Worm (Caenorhabditis elegans) whole organism, L1 larva: ENCODE measurements around the gene aak-1.

Source experiments
- efl-1 ChIP-seq, 4 experiments: fragments of 150-350 bp; optimal IDR thresholded peaks in 3 of 4; peaks in 1 of 4; 1 replicate in 1 of 4; 2 replicates in 3 of 4; lab custom pipeline; 2014; ENCODE audit warnings: missing biosample characterization in 2 of 4, missing genetic modification characterization in 2 of 4, missing genetic modification reagents in 2 of 4
- efl-3 ChIP-seq: fragments of 200-800 bp; sonication (Bioruptor generic); optimal IDR thresholded peaks from 2 replicates; lab custom pipeline; 2018; ENCODE audit warnings: mild to moderate bottlenecking, missing genetic modification characterization, missing compliant biosample characterization
- lir-3 ChIP-seq: sonication (generic microtip); optimal IDR thresholded peaks from 2 replicates; lab custom pipeline; 2016; ENCODE audit warnings: mild to moderate bottlenecking, missing genetic modification characterization, moderate library complexity, missing compliant biosample characterization; ENCODE audit not compliant: poor library complexity
- mef-2 ChIP-seq: fragments of 150-350 bp; optimal IDR thresholded peaks from 2 replicates; lab custom pipeline; 2014; ENCODE audit warnings: missing biosample characterization, missing genetic modification characterization
- nhr-11 ChIP-seq: fragments of 150-350 bp; optimal IDR thresholded peaks from 2 replicates; lab custom pipeline; 2014; ENCODE audit warnings: missing biosample characterization, missing genetic modification characterization
- nhr-19 ChIP-seq: fragments of 200-800 bp; sonication (Bioruptor generic); conservative IDR thresholded peaks from 2 replicates; pipeline ENCODE4 v1.3.6; 2022; ENCODE audit warnings: missing genetic modification characterization, missing compliant biosample characterization
- nhr-237 ChIP-seq: fragments of 150-350 bp; optimal IDR thresholded peaks from 2 replicates; lab custom pipeline; 2014; ENCODE audit warnings: missing biosample characterization, missing genetic modification characterization
- nhr-28 ChIP-seq: fragments of 150-350 bp; optimal IDR thresholded peaks from 2 replicates; lab custom pipeline; 2014; ENCODE audit warnings: missing biosample characterization, missing genetic modification characterization
- skn-1 ChIP-seq: fragments of 150-350 bp; optimal IDR thresholded peaks from 2 replicates; lab custom pipeline; 2014; ENCODE audit warnings: missing biosample characterization, missing genetic modification characterization
- tlp-1 ChIP-seq: fragments of 150-350 bp; optimal IDR thresholded peaks from 2 replicates; lab custom pipeline; 2014; ENCODE audit warnings: missing biosample characterization, missing genetic modification characterization
- zag-1 ChIP-seq: fragments of 150-350 bp; optimal IDR thresholded peaks from 2 replicates; lab custom pipeline; 2014; ENCODE audit warnings: missing biosample characterization, missing genetic modification characterization
- ztf-11 ChIP-seq, 2 experiments: sonication (generic microtip); optimal IDR thresholded peaks; 2 replicates each; lab custom pipeline; 2016 to 2017; ENCODE audit warnings: missing genetic modification characterization in 2 of 2, missing biosample characterization in 1 of 2, missing compliant biosample characterization in 1 of 2

DNA sequence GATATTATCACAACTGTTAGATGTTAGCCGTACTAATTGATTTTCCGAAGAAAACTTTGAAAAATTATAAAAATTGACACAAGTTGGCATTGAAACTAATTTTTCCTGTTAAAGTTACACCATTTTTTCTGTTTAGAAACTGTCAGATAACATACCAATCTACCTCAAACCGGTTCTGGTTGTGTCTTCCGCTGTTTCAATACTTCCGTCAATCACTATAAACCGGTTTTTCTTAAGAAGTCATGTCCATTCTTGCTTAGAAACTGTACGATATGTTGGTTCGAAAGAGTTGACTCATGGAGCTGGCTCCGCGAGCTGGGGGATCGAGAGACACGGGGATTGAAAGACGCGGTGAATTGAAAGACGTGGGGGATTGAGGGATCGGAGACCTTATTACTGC is 9.4 kb upstream of the aak-1 start:
- TF ChIP-seq skn-1 (tag; lab: Kevin White, UChicago) (no peak), ztf-11 (tag; optimal IDR thresholded peaks at IDR 0.05; lab: Kevin White, UChicago) (no peak), nhr-28 (tag; lab: Kevin White, UChicago) (no peak), nhr-237 (tag; lab: Kevin White, UChicago) (no peak), zag-1 (tag; lab: Kevin White, UChicago) (no peak), mef-2 (tag; lab: Kevin White, UChicago) (no peak), nhr-19 (no peak), lir-3 (tag; lab: Kevin White, UChicago) (no peak), efl-1 (optimal IDR thresholded peaks at IDR 0.05; lab: Kevin White, UChicago) (no peak), efl-1 (GFP tag; optimal IDR thresholded peaks at IDR 0.05 in 1 of 2; lab: Kevin White, UChicago) (no peak), tlp-1 (tag; lab: Kevin White, UChicago) (no peak), nhr-11 (tag; lab: Kevin White, UChicago) (no peak), efl-3 (GFP tag; lab: Kevin White, UChicago) (no peak)
